Worm (Caenorhabditis elegans) whole organism, L4 larva: ENCODE results near the gene cal-4.
"Not testable (repeated sequence)": the region's sequence is repeated elsewhere in the genome, so short reads cannot be mapped to it uniquely, and the experiment has no call there.

Experiments used
- F10B5.3 ChIP-seq: sonication (generic microtip); optimal IDR thresholded peaks from 2 replicates; lab custom pipeline; 2016; ENCODE audit warnings: mild to moderate bottlenecking, missing genetic modification characterization, missing compliant biosample characterization
- ceh-28 ChIP-seq: fragments of 150-350 bp; optimal IDR thresholded peaks from 2 replicates; lab custom pipeline; 2014; ENCODE audit warnings: missing biosample characterization, missing genetic modification reagents, missing genetic modification characterization
- fkh-10 ChIP-seq: fragments of 150-350 bp; optimal IDR thresholded peaks from 2 replicates; lab custom pipeline; 2014; ENCODE audit warnings: missing biosample characterization, missing genetic modification reagents, missing genetic modification characterization
- lin-15B ChIP-seq: fragments of 150-350 bp; sonication (generic microtip); optimal IDR thresholded peaks from 3 replicates; lab custom pipeline; 2014; ENCODE audit warnings: missing biosample characterization, missing genetic modification characterization
- lsy-2 ChIP-seq, 2 experiments: fragments of 150-350 bp in 1 of 2; sonication (generic microtip) in 1 of 2; optimal IDR thresholded peaks; 2 replicates each; lab custom pipeline; 2014 to 2017; ENCODE audit warnings: missing biosample characterization in 2 of 2, missing genetic modification characterization in 2 of 2
- mxl-2 ChIP-seq: fragments of 200-800 bp; sonication (Bioruptor generic); conservative IDR thresholded peaks from 2 replicates; pipeline ENCODE4 v1.3.6; 2022; ENCODE audit warnings: missing genetic modification reagents, missing genetic modification characterization, missing compliant biosample characterization
- pha-4 ChIP-seq, 2 experiments: fragments of 150-350 bp in 1 of 2; fragments of 200-800 bp in 1 of 2; sonication (Bioruptor generic) in 1 of 2; IDR thresholded peaks in 1 of 2; optimal IDR thresholded peaks in 1 of 2; 2 replicates each; pipeline versions ENCODE4 v1.3.6 to Lab custom; 2014 to 2022; ENCODE audit warnings: missing genetic modification characterization in 2 of 2, missing genetic modification reagents in 2 of 2, missing biosample characterization in 1 of 2, missing compliant biosample characterization in 1 of 2
- pqm-1 ChIP-seq: sonication (generic microtip); optimal IDR thresholded peaks from 2 replicates; lab custom pipeline; 2017; ENCODE audit warnings: missing biosample characterization, missing genetic modification characterization
- rbr-2 ChIP-seq: sonication (generic microtip); optimal IDR thresholded peaks from 2 replicates; lab custom pipeline; 2016; ENCODE audit warnings: missing genotype, missing genetic modification characterization, missing compliant biosample characterization
- ztf-11 ChIP-seq: fragments of 150-350 bp; optimal IDR thresholded peaks from 2 replicates; lab custom pipeline; 2014; ENCODE audit warnings: missing biosample characterization, missing genetic modification characterization

- not testable (repeated sequence) for TF ChIP-seq F10B5.3 (tag; lab: Kevin White, UChicago); pha-4 (GFP tag; IDR thresholded peaks at IDR 0.05; lab: Robert Waterston, UW); pha-4 (tag; optimal IDR thresholded peaks at IDR 0.05; lab: Kevin White, UChicago); lsy-2 (tag; optimal IDR thresholded peaks at IDR 0.05; lab: Kevin White, UChicago); lin-15B (tag; lab: Kevin White, UChicago); ztf-11 (tag; lab: Kevin White, UChicago); mxl-2 (GFP tag; lab: Robert Waterston, UW); ceh-28 (tag; lab: Kevin White, UChicago); rbr-2 (tag; lab: Kevin White, UChicago); pqm-1 (tag; lab: Kevin White, UChicago); fkh-10 (GFP tag; lab: Kevin White, UChicago)
These were observed 27.3 kb downstream of the cal-4 start for ce11 chrIV:10548546-10548945.
